Fruit fly (Drosophila melanogaster): ENCODE data around the gene CG34448.

The CG34448 gene

DNA sequence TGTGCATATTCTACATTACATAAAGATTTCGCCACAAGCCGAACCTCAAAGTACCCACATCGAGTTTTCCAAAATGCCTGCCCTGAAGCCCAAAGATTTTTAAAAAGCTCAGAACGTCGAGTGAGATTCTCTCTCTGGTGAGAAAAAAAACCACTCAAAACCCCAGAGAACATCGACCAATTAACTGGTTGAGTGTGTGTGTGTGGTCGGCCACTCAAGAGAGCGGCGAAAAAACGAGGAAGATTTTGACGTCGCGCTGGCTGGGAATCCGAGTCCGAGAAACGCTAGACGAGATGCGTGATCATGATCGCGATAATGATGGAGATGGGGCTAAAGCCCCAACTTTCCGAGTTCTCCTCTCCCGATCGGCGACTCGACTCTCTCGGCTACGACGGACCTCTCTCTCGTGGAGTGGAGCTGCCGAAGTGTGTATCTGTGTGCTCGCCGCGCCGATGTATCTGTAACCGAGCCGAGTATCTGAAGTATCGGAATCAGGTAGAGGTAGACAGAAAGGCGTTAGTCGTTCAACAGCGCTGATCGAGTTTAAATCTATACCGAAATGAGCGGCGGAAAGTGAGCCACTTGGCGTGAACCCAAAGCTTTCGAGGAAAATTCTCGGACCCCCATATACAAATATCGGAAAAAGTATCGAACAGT is 33.1 kb upstream of the CG34448 start (continued):
- no peak for TF ChIP-seq CG11504 (tag; optimal IDR thresholded peaks at IDR 0.05)
- no peak for TF ChIP-seq CG13775 (GFP tag; optimal IDR thresholded peaks at IDR 0.05)
- no peak for TF ChIP-seq bcd (GFP tag; optimal IDR thresholded peaks at IDR 0.05)
- TF ChIP-seq onecut (GFP tag; IDR thresholded peaks at IDR 0.05) = no peak
- no peak for TF ChIP-seq CG8924 (tag; optimal IDR thresholded peaks at IDR 0.05)
- no peak for TF ChIP-seq CG12236 (GFP tag; optimal IDR thresholded peaks at IDR 0.05)
- TF ChIP-seq CG11093 (GFP tag; IDR thresholded peaks at IDR 0.05) = no peak
- TF ChIP-seq Antp (GFP tag; optimal IDR thresholded peaks at IDR 0.05) = no peak
- TF ChIP-seq NFAT (GFP tag; IDR thresholded peaks at IDR 0.05) = no peak
- TF ChIP-seq CG6813 (GFP tag; optimal IDR thresholded peaks at IDR 0.05) = peak; percentile 5
- TF ChIP-seq Deaf1 (tag; optimal IDR thresholded peaks at IDR 0.05) = peak; percentile 98
- TF ChIP-seq Nf-YB (GFP tag; optimal IDR thresholded peaks at IDR 0.05) = peak; percentile 77
- TF ChIP-seq CG7987 (GFP tag; optimal IDR thresholded peaks at IDR 0.05) = peak; percentile 3
- TF ChIP-seq Drgx (GFP tag; IDR thresholded peaks at IDR 0.05) = peak; percentile 41; the same call in 1 of the 2 replicates
- TF ChIP-seq Six4 (GFP tag; optimal IDR thresholded peaks at IDR 0.05) = no peak
- no peak for TF ChIP-seq dmrt99B (tag; optimal IDR thresholded peaks at IDR 0.05)
- TF ChIP-seq CG11456 (GFP tag; IDR thresholded peaks at IDR 0.05) = no peak
- no peak for TF ChIP-seq Ets65A (GFP tag)
- TF ChIP-seq Dp (GFP tag; optimal IDR thresholded peaks at IDR 0.05) = no peak
- TF ChIP-seq CG18764 (GFP tag; optimal IDR thresholded peaks at IDR 0.05) = no peak
- TF ChIP-seq CG14860 (GFP tag; IDR thresholded peaks at IDR 0.05; ENCODE audit: partially characterized antibody) = no peak
- no peak for TF ChIP-seq dmrt11E (tag; optimal IDR thresholded peaks at IDR 0.05)
- no peak for TF ChIP-seq gcm (GFP tag; optimal IDR thresholded peaks at IDR 0.05)
- no peak for TF ChIP-seq CG30431 (GFP tag; optimal IDR thresholded peaks at IDR 0.05)
- no peak for TF ChIP-seq CG18011 (GFP tag; optimal IDR thresholded peaks at IDR 0.05)
- no peak for TF ChIP-seq Hr78 (GFP tag; optimal IDR thresholded peaks at IDR 0.05)
- peak; percentile 92 for TF ChIP-seq Jarid2 (GFP tag; optimal IDR thresholded peaks at IDR 0.05)
- TF ChIP-seq vfl (GFP tag; optimal IDR thresholded peaks at IDR 0.05) = no peak
- TF ChIP-seq en (GFP tag; optimal IDR thresholded peaks at IDR 0.05) = no peak
- TF ChIP-seq HLH54F (GFP tag; optimal IDR thresholded peaks at IDR 0.05) = no peak
- no peak for TF ChIP-seq CG7786 (GFP tag; optimal IDR thresholded peaks at IDR 0.05)
- TF ChIP-seq CG31441 (GFP tag; IDR thresholded peaks at IDR 0.05) = no peak
- no peak for TF ChIP-seq CG3281 (GFP tag; optimal IDR thresholded peaks at IDR 0.05)
- TF ChIP-seq usp (GFP tag; optimal IDR thresholded peaks at IDR 0.05) = no peak
- TF ChIP-seq CG1024 (GFP tag; IDR thresholded peaks at IDR 0.05) = no peak
- TF ChIP-seq Kr (GFP tag; optimal IDR thresholded peaks at IDR 0.05) = no peak
- no peak for TF ChIP-seq CG2120 (GFP tag; optimal IDR thresholded peaks at IDR 0.05)
- TF ChIP-seq sqz (GFP tag; optimal IDR thresholded peaks at IDR 0.05) = peak; percentile 29
- TF ChIP-seq trem (tag; optimal IDR thresholded peaks at IDR 0.05) = no peak
- peak; percentile 9 for TF ChIP-seq CG12769 (tag; optimal IDR thresholded peaks at IDR 0.05)
- no peak for TF ChIP-seq CG1832 (GFP tag; optimal IDR thresholded peaks at IDR 0.05)
- TF ChIP-seq pfk (GFP tag; optimal IDR thresholded peaks at IDR 0.05) = no peak
- TF ChIP-seq fru (optimal IDR thresholded peaks at IDR 0.05) = no peak
- no peak for TF ChIP-seq oc (tag; optimal IDR thresholded peaks at IDR 0.05)
- no peak for TF ChIP-seq tll (GFP tag; optimal IDR thresholded peaks at IDR 0.05)
- no peak for TF ChIP-seq B-H1 (GFP tag; IDR thresholded peaks at IDR 0.05)
- TF ChIP-seq hkb (optimal IDR thresholded peaks at IDR 0.05) = no peak
- no peak for TF ChIP-seq hkb (GFP tag; IDR thresholded peaks at IDR 0.05)
- no peak for TF ChIP-seq CG9609 (GFP tag; optimal IDR thresholded peaks at IDR 0.05)
- no peak for TF ChIP-seq CG16815 (GFP tag; optimal IDR thresholded peaks at IDR 0.05)
- no peak for TF ChIP-seq CG5245 (GFP tag; optimal IDR thresholded peaks at IDR 0.05)
